Fruit fly (Drosophila melanogaster) whole organism, embryonic: ENCODE data around the gene CG2875.

ENCODE experiments used
- Ada2b ChIP-seq: fragments of 200-800 bp; sonication (Bioruptor generic); IDR thresholded peaks from 2 replicates; pipeline ENCODE4 v1.3.6; 2022; ENCODE audit warnings: missing biosample characterization, missing genetic modification characterization
- BEAF-32 ChIP-seq: fragments of 200-800 bp; sonication (Bioruptor generic); optimal IDR thresholded peaks from 3 replicates; lab custom pipeline; 2017; ENCODE audit warnings: missing biosample characterization, missing genetic modification characterization, mild to moderate bottlenecking, moderate library complexity, missing genetic modification reagents
- CG11504 ChIP-seq: fragments of 200-800 bp; sonication (Bioruptor generic); optimal IDR thresholded peaks from 3 replicates; lab custom pipeline; 2019; ENCODE audit warnings: missing biosample characterization, mild to moderate bottlenecking, missing genetic modification characterization, moderate library complexity
- CG11723 ChIP-seq: fragments of 200-800 bp; sonication (Bioruptor generic); optimal IDR thresholded peaks from 2 replicates; lab custom pipeline; 2017; ENCODE audit warnings: missing biosample characterization, mild to moderate bottlenecking, missing genetic modification characterization
- CG12659 ChIP-seq: fragments of 200-800 bp; sonication (Bioruptor generic); optimal IDR thresholded peaks from 3 replicates; lab custom pipeline; 2017; ENCODE audit warnings: mild to moderate bottlenecking, missing biosample characterization, missing genetic modification reagents, missing genetic modification characterization
- CG12769 ChIP-seq: fragments of 200-800 bp; sonication (Bioruptor generic); optimal IDR thresholded peaks from 2 replicates; lab custom pipeline; 2019; ENCODE audit warnings: missing biosample characterization, mild to moderate bottlenecking, missing genetic modification characterization, moderate library complexity
- CG15269 ChIP-seq: fragments of 200-800 bp; sonication (Bioruptor generic); optimal IDR thresholded peaks from 2 replicates; lab custom pipeline; 2018; ENCODE audit warnings: missing biosample characterization, mild to moderate bottlenecking, missing genetic modification characterization, moderate library complexity
- CG17612 ChIP-seq: fragments of 200-800 bp; sonication (Bioruptor generic); IDR thresholded peaks from 2 replicates; pipeline ENCODE4 v1.3.6; 2022; ENCODE audit warnings: missing biosample characterization, missing genetic modification characterization
- CG18599 ChIP-seq: fragments of 200-800 bp; sonication (Bioruptor generic); optimal IDR thresholded peaks from 3 replicates; lab custom pipeline; 2017; ENCODE audit warnings: missing biosample characterization, missing genetic modification characterization, mild to moderate bottlenecking, moderate library complexity, missing genetic modification reagents
- CG2129 ChIP-seq: fragments of 200-800 bp; sonication (Bioruptor generic); IDR thresholded peaks from 2 replicates; pipeline ENCODE4 v1.3.6; 2022; ENCODE audit warnings: missing biosample characterization, missing genetic modification characterization; ENCODE audit not compliant: partially characterized antibody
- CG2712 ChIP-seq: fragments of 200-800 bp; optimal IDR thresholded peaks from 3 replicates; lab custom pipeline; 2019; ENCODE audit warnings: missing biosample characterization, mild to moderate bottlenecking, missing genetic modification characterization, moderate library complexity
- CG3726 ChIP-seq: fragments of 200-800 bp; sonication (Bioruptor generic); IDR thresholded peaks from 3 replicates; pipeline ENCODE4, ENCODE4 v1.3.6; 2022; ENCODE audit warnings: missing biosample characterization, missing genetic modification characterization
- CG3995 ChIP-seq: fragments of 200-800 bp; sonication (Bioruptor generic); optimal IDR thresholded peaks from 3 replicates; lab custom pipeline; 2016; ENCODE audit warnings: missing biosample characterization, missing genetic modification characterization
- CG7556 ChIP-seq: fragments of 200-800 bp; sonication (Bioruptor generic); optimal IDR thresholded peaks from 2 replicates; lab custom pipeline; 2017; ENCODE audit warnings: missing biosample characterization, mild to moderate bottlenecking, missing genetic modification characterization
- CG9817 ChIP-seq: fragments of 200-800 bp; sonication (Bioruptor generic); optimal IDR thresholded peaks from 2 replicates; lab custom pipeline; 2018; ENCODE audit warnings: missing biosample characterization, mild to moderate bottlenecking, missing genetic modification characterization, moderate library complexity
- CTCF ChIP-seq: fragments of 200-800 bp; sonication (Bioruptor generic); optimal IDR thresholded peaks from 2 replicates; lab custom pipeline; 2017; ENCODE audit warnings: missing biosample characterization, mild to moderate bottlenecking, missing genetic modification characterization, moderate library complexity
- Deaf1 ChIP-seq: fragments of 200-800 bp; optimal IDR thresholded peaks from 3 replicates; lab custom pipeline; 2019; ENCODE audit warnings: missing biosample characterization, mild to moderate bottlenecking, missing genetic modification characterization, moderate library complexity
- E2f2 ChIP-seq: fragments of 200-800 bp; sonication (Bioruptor generic); IDR thresholded peaks from 2 replicates; pipeline ENCODE4 v1.3.6; 2022; ENCODE audit warnings: missing biosample characterization, missing genetic modification characterization
- Ets97D ChIP-seq: fragments of 200-800 bp; sonication (Bioruptor generic); optimal IDR thresholded peaks from 3 replicates; lab custom pipeline; 2016; ENCODE audit warnings: missing biosample characterization, missing genetic modification characterization
- Fer1 ChIP-seq: fragments of 200-800 bp; sonication (Bioruptor generic); optimal IDR thresholded peaks from 2 replicates; lab custom pipeline; 2017; ENCODE audit warnings: missing biosample characterization, mild to moderate bottlenecking, missing genetic modification characterization
- Hey ChIP-seq: fragments of 200-800 bp; sonication (Bioruptor generic); optimal IDR thresholded peaks from 3 replicates; lab custom pipeline; 2018; ENCODE audit warnings: missing biosample characterization, mild to moderate bottlenecking, missing genetic modification characterization
- Hmr ChIP-seq: fragments of 200-800 bp; sonication (Bioruptor generic); optimal IDR thresholded peaks from 3 replicates; lab custom pipeline; 2017; ENCODE audit warnings: mild to moderate bottlenecking, missing biosample characterization, missing genetic modification reagents, missing genetic modification characterization
- Optix ChIP-seq: fragments of 200-800 bp; sonication (Bioruptor generic); IDR thresholded peaks from 3 replicates; pipeline ENCODE4 v1.3.6; 2022; ENCODE audit warnings: missing biosample characterization, missing genetic modification characterization
- Pdp1 ChIP-seq, 2 experiments: fragments of 200-800 bp; sonication (Bioruptor generic); optimal IDR thresholded peaks; 3 replicates each; lab custom pipeline; 2016; ENCODE audit warnings: missing biosample characterization in 2 of 2, missing genetic modification characterization in 2 of 2, mild to moderate bottlenecking in 1 of 2, moderate library complexity in 1 of 2
- Ptx1 ChIP-seq: fragments of 200-800 bp; sonication (Bioruptor generic); IDR thresholded peaks from 2 replicates; pipeline ENCODE4 v1.3.6; 2022; ENCODE audit warnings: missing biosample characterization, missing genetic modification characterization
- Ravus ChIP-seq: fragments of 200-800 bp; sonication (Bioruptor generic); IDR thresholded peaks from 2 replicates; pipeline ENCODE4 v1.3.6; 2022; ENCODE audit warnings: missing biosample characterization, missing genetic modification characterization
- Sox102F ChIP-seq: fragments of 200-800 bp; sonication (Bioruptor generic); optimal IDR thresholded peaks from 2 replicates; lab custom pipeline; 2018; ENCODE audit warnings: missing biosample characterization, mild to moderate bottlenecking, missing genetic modification characterization, moderate library complexity
- Spps ChIP-seq: fragments of 200-800 bp; sonication (Bioruptor generic); optimal IDR thresholded peaks from 2 replicates; lab custom pipeline; 2018; ENCODE audit warnings: missing biosample characterization, mild to moderate bottlenecking, missing genetic modification characterization
- Sry-δ ChIP-seq: fragments of 200-800 bp; sonication (Bioruptor generic); optimal IDR thresholded peaks from 2 replicates; lab custom pipeline; 2016; ENCODE audit warnings: missing biosample characterization, missing genetic modification characterization
- chinmo ChIP-seq: fragments of 200-800 bp; sonication (Bioruptor generic); IDR thresholded peaks from 4 replicates; pipeline ENCODE4 v1.3.6; 2022; ENCODE audit warnings: missing biosample characterization, missing genetic modification characterization; ENCODE audit not compliant: partially characterized antibody
- ci ChIP-seq: fragments of 200-800 bp; sonication (Bioruptor generic); IDR thresholded peaks from 3 replicates; pipeline ENCODE4 v1.3.6; 2022; ENCODE audit warnings: missing biosample characterization, missing genetic modification characterization
- dmrt99B ChIP-seq: fragments of 200-800 bp; sonication (Bioruptor generic); optimal IDR thresholded peaks from 2 replicates; lab custom pipeline; 2018; ENCODE audit warnings: missing biosample characterization, mild to moderate bottlenecking, missing genetic modification characterization, moderate library complexity
- emc ChIP-seq: fragments of 200-800 bp; sonication (Bioruptor generic); optimal IDR thresholded peaks from 2 replicates; lab custom pipeline; 2016; ENCODE audit warnings: missing biosample characterization, missing genetic modification characterization
- esg ChIP-seq: fragments of 200-800 bp; sonication (Bioruptor generic); conservative IDR thresholded peaks from 2 replicates; pipeline ENCODE4 v1.3.6; 2022; ENCODE audit warnings: missing biosample characterization, missing genetic modification characterization
- ftz-f1 ChIP-seq: fragments of 200-800 bp; sonication (Bioruptor generic); optimal IDR thresholded peaks from 2 replicates; lab custom pipeline; 2016; ENCODE audit warnings: missing biosample characterization, missing genetic modification characterization
- gce ChIP-seq: fragments of 200-800 bp; sonication (Bioruptor generic); IDR thresholded peaks from 3 replicates; pipeline ENCODE4 v1.3.6; 2022; ENCODE audit warnings: missing biosample characterization, missing genetic modification characterization
- lola ChIP-seq, 3 experiments: fragments of >200 bp in 2 of 3; fragments of 200-800 bp in 1 of 3; sonication (Bioruptor generic) in 1 of 3; optimal IDR thresholded peaks; 2 replicates each; lab custom pipeline; 2017 to 2019; ENCODE audit warnings: missing biosample characterization in 3 of 3, missing genetic modification characterization in 3 of 3, mild to moderate bottlenecking in 1 of 3, moderate library complexity in 1 of 3
- pnt ChIP-seq: fragments of 200-800 bp; sonication (Bioruptor generic); optimal IDR thresholded peaks from 3 replicates; lab custom pipeline; 2016; ENCODE audit warnings: missing biosample characterization, missing genetic modification characterization
- slbo ChIP-seq: fragments of 200-800 bp; sonication (Bioruptor generic); IDR thresholded peaks from 2 replicates; pipeline ENCODE4 v1.3.6; 2022; ENCODE audit warnings: missing biosample characterization, missing genetic modification characterization
- slp2 ChIP-seq: fragments of 200-800 bp; sonication (Bioruptor generic); optimal IDR thresholded peaks from 2 replicates; lab custom pipeline; 2016; ENCODE audit warnings: missing biosample characterization, missing genetic modification characterization
- so ChIP-seq: fragments of 200-800 bp; sonication (Bioruptor generic); IDR thresholded peaks from 3 replicates; pipeline ENCODE4 v1.3.6; 2022; ENCODE audit warnings: missing biosample characterization, missing genetic modification characterization
- sug ChIP-seq: fragments of 200-800 bp; optimal IDR thresholded peaks from 2 replicates; lab custom pipeline; 2019; ENCODE audit warnings: missing biosample characterization, mild to moderate bottlenecking, missing genetic modification characterization, moderate library complexity
- unpg ChIP-seq: fragments of 200-800 bp; sonication (Bioruptor generic); optimal IDR thresholded peaks from 3 replicates; lab custom pipeline; 2018; ENCODE audit warnings: missing biosample characterization, mild to moderate bottlenecking, missing genetic modification characterization, moderate library complexity
- vvl ChIP-seq: fragments of 200-800 bp; sonication (Bioruptor generic); IDR thresholded peaks from 2 replicates; pipeline ENCODE4 v1.3.6; 2022; ENCODE audit warnings: missing biosample characterization, missing genetic modification characterization
- z ChIP-seq: fragments of 200-800 bp; sonication (Bioruptor generic); IDR thresholded peaks from 3 replicates; pipeline ENCODE4 v1.3.6; 2022; ENCODE audit warnings: missing biosample characterization, missing genetic modification characterization

CG2875 gene

dm6 chrX:3581244-3581643 lies 7.8 kb upstream of the CG2875 start (continued):
- TF ChIP-seq Fer1 (GFP tag; lab: Kevin White, UChicago) (peak; percentile 13), E2f2 (GFP tag; lab: Robert Waterston, UW) (0 out of 2 replicates have a peak, but pooled peaks have one; percentile 23), CG15269 (peak; percentile 42), Sox102F (peak; percentile 32), CG18599 (GFP tag; lab: Kevin White, UChicago) (peak; percentile 18), dmrt99B (peak; percentile 7)

- TF ChIP-seq CG3995 (GFP tag; lab: Kevin White, UChicago): no peak
- 0 out of 2 replicates have a peak, but pooled peaks have one; percentile 14 for TF ChIP-seq slbo (GFP tag; lab: Robert Waterston, UW)
- TF ChIP-seq emc: no peak
- peak; percentile 6 for TF ChIP-seq CG11504 (tag; lab: Kevin White, UChicago)
- no peak for TF ChIP-seq gce (GFP tag; lab: Robert Waterston, UW)
- peak; percentile 16 for TF ChIP-seq CG7556 (GFP tag; lab: Kevin White, UChicago)
- peak; percentile 87 for TF ChIP-seq Deaf1 (tag; lab: Kevin White, UChicago)
- TF ChIP-seq CG18599 (GFP tag; lab: Kevin White, UChicago): peak; percentile 20
- TF ChIP-seq z (GFP tag; lab: Robert Waterston, UW): peak; percentile 54; the same call in 1 of the 3 replicates
Observed at dm6 chrX:3574306-3574705, 884 bp upstream of the CG2875 start, which contains the start of gene AstA-R1. Gene AstA-R1 (plus strand): TSS chrX:3574536.

- no peak for TF ChIP-seq CG11723 (GFP tag; lab: Kevin White, UChicago)
Observed at dm6 chrX:3571549-3571948, 1.9 kb downstream of the CG2875 start, which contains the start of gene DIP-alpha. Gene DIP-alpha (minus strand): TSS chrX:3571649.

DNA sequence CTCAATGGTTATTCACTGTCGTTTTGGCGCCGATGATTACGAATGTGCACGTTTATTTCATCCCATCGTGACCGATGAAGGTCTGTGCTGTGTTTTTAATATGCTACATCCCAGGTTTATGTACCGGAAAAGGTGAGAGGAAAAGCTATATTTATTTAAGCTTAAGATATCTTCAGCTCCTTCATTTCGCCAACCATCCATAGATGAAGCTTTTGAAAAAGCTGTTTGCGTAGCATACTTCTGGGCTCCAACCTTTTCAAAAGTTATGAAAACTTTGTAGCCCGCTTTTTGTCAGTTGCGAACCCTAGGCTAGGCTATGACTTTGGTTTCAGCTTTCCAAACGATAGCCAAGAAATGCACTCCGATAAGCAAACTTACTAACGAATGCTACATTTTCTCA lies 3.2 kb downstream of the CG2875 start:
- TF ChIP-seq chinmo (GFP tag; lab: Robert Waterston, UW) (0 out of 4 replicates have a peak, but pooled peaks have one; percentile 40), Ravus (no peak), ftz-f1 (GFP tag; lab: Kevin White, UChicago) (peak; percentile 60), CG17612 (peak; percentile 100), CG3726 (GFP tag; lab: Robert Waterston, UW) (no peak), Pdp1 (GFP tag; optimal IDR thresholded peaks at IDR 0.05; lab: Kevin White, UChicago) (peak in 1 of 2 experiments; percentile 30), CTCF (GFP tag; lab: Kevin White, UChicago) (peak; percentile 77), CG2712 (tag; lab: Kevin White, UChicago) (peak; percentile 18), Ptx1 (GFP tag; lab: Robert Waterston, UW) (no peak), CG12769 (tag; lab: Kevin White, UChicago) (peak; percentile 49), slp2 (no peak), CG12659 (GFP tag; lab: Kevin White, UChicago) (peak; percentile 2), Hmr (GFP tag; lab: Kevin White, UChicago) (peak; percentile 42), Ets97D (peak; percentile 29), Optix (GFP tag; lab: Robert Waterston, UW) (no peak), CG9817 (no peak), sug (tag; lab: Kevin White, UChicago) (peak; percentile 5), Sry-δ (GFP tag; lab: Kevin White, UChicago) (peak; percentile 38), BEAF-32 (peak; percentile 46), Hey (tag; lab: Kevin White, UChicago) (no peak), Spps (tag; lab: Kevin White, UChicago) (no peak), Ada2b (GFP tag; lab: Robert Waterston, UW) (no peak), ci (GFP tag; lab: Robert Waterston, UW) (no peak), esg (no peak), lola (GFP tag; optimal IDR thresholded peaks at IDR 0.05; lab: Kevin White, UChicago) (peak in 1 of 3 experiments; percentile 61), vvl (GFP tag; lab: Robert Waterston, UW) (0 out of 2 replicates have a peak, but pooled peaks have one; percentile 16), CG2129 (no peak), pnt (no peak), so (GFP tag; lab: Robert Waterston, UW) (no peak), unpg (GFP tag; lab: Kevin White, UChicago) (no peak)
